Worm (Caenorhabditis elegans) whole organism, L4/young adult: Measurements from ENCODE around the gene srd-8.

Source experiments
- W03F9.2 ChIP-seq: fragments of 150-350 bp; optimal IDR thresholded peaks from 2 replicates; lab custom pipeline; 2014; ENCODE audit warnings: missing biosample characterization, missing genetic modification characterization
- dao-5 ChIP-seq: sonication (generic microtip); optimal IDR thresholded peaks from 2 replicates; lab custom pipeline; 2016; ENCODE audit warnings: missing genotype, missing genetic modification characterization, moderate library complexity, missing compliant biosample characterization
- him-1 ChIP-seq: sonication (generic microtip); optimal IDR thresholded peaks from 2 replicates; lab custom pipeline; 2016; ENCODE audit warnings: missing genotype, missing genetic modification reagents, missing genetic modification characterization, missing compliant biosample characterization

Gene srd-8

ce11 chrIV:5662886-5663285 lies 17.5 kb upstream of the srd-8 start:
- TF ChIP-seq him-1 (tag; lab: Kevin White, UChicago) = no peak
- TF ChIP-seq W03F9.2 (tag; lab: Kevin White, UChicago) = no peak
- no peak for TF ChIP-seq dao-5

DNA sequence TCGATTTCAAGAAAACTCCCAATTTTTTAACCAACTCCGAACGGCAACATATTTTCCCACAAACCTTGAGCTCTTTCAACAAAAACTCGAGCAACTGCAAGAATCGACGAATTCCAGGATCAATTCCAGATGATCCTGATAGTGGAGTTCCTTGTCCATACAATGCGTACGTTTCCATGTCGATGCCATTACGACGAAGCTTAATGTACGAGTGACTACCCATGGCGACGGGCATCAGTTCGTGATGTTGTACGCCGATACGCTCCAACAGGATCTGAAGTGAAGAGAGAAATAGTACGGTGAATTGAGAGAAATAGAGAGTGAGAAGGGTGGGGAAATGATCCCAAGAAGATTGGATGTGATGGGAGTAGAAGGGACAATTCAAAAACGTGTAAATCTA lies 16.7 kb upstream of the srd-8 start:
- TF ChIP-seq him-1 (tag; lab: Kevin White, UChicago) (no peak), W03F9.2 (tag; lab: Kevin White, UChicago) (no peak), dao-5 (no peak)

DNA sequence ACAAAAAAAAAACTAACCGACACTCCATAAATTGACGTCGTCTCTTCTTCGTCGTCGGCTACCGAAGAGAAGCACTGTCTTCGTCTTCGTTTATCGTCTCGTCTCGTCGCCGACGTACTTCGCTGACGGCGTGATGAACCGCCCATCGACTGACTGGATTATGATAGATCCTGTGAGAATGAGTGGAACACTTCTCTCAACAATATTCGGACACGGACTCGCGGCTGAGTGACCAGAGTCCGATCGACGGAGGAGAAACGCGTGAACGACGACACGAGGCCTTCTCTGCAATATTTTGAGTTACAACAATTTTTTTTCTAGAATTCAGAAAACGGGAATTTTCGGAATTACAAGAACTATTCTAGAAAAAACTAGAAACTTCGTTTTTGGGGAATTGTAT lies 14.8 kb upstream of the srd-8 start, which contains the start of gene skn-1:
Gene skn-1 (minus strand): TSS at position 146 of the 400 bp plus-strand sequence.
- TF ChIP-seq him-1 (tag; lab: Kevin White, UChicago) (no peak), W03F9.2 (tag; lab: Kevin White, UChicago) (no peak), dao-5 (no peak)

DNA sequence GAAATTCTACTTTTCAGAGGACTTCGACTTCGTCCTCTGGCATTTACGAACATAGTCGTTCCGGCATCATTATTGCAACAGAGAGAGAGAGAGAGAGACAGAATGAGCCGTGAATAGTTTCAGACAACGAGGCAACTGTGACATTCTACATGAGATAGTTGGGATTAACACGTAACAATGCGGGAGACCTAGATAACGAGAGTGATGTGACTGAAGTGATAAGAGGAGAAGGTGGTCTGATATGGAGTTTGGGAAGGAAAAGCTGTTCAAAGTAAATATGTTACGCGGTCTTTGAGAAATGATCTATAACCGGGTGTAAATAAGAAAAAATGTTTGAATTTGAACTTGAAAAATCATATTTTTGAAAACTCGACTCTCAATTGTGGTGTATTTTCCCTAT lies 14.0 kb upstream of the srd-8 start:
- TF ChIP-seq him-1 (tag; lab: Kevin White, UChicago) = no peak
- no peak for TF ChIP-seq dao-5
- no peak for TF ChIP-seq W03F9.2 (tag; lab: Kevin White, UChicago)

ce11 chrIV:5658897-5659296 lies 13.5 kb upstream of the srd-8 start:
- TF ChIP-seq dao-5 (no peak), W03F9.2 (tag; lab: Kevin White, UChicago) (no peak), him-1 (tag; lab: Kevin White, UChicago) (no peak)

ce11 chrIV:5658225-5658624 lies 12.8 kb upstream of the srd-8 start:
- TF ChIP-seq him-1 (tag; lab: Kevin White, UChicago) (no peak), dao-5 (no peak), W03F9.2 (tag; lab: Kevin White, UChicago) (no peak)

ce11 chrIV:5657126-5657666 lies 11.8 kb upstream of the srd-8 start:
- TF ChIP-seq him-1 (tag; lab: Kevin White, UChicago) = no peak
- no peak for TF ChIP-seq W03F9.2 (tag; lab: Kevin White, UChicago)
- no peak for TF ChIP-seq dao-5

DNA sequence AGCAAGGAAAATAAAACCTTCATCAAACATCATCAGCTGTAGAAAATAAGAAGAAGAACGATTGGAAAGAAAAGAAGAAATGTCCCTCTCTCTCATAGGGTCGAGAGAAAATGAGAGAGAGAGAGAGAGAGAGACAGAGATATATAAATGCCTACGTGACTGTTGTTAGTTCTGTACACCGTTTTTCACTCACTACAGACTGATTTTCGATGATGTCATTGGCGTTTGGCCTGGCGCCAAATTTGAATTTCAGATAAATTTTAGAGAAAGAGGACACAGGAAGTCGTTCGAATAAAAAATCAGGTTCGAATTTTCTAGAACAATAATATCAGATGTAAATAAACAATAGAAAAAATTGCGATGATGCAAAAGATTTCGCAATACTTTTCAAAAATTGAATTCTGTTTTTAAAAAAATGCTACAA lies 10.6 kb upstream of the srd-8 start:
- TF ChIP-seq dao-5 = no peak
- TF ChIP-seq W03F9.2 (tag; lab: Kevin White, UChicago) = no peak
- TF ChIP-seq him-1 (tag; lab: Kevin White, UChicago) = no peak

DNA sequence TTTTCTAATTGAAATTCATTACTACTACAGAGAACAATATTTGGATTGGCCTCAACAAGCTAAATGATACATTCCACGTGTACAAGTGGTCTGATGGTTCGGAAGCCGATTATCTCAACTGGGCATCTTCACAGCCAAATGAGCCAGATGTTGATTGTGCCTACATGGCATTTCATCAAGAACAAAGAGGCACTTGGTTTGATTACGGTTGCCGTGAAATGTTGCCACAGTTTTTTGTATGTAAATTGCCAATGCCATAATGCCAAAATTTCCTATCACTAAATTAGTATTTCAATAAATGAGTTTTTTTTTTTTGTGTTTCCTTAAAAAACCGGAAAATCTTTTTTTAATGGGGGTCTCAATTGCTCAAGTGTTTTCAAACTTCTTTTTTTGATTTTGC lies 9.3 kb upstream of the srd-8 start:
- TF ChIP-seq him-1 (tag; lab: Kevin White, UChicago) (no peak), W03F9.2 (tag; lab: Kevin White, UChicago) (no peak), dao-5 (no peak)

- TF ChIP-seq dao-5 (no peak), W03F9.2 (tag; lab: Kevin White, UChicago) (no peak), him-1 (tag; lab: Kevin White, UChicago) (no peak)
Measured at ce11 chrIV:5654203-5654602, 8.8 kb upstream of the srd-8 start.

DNA sequence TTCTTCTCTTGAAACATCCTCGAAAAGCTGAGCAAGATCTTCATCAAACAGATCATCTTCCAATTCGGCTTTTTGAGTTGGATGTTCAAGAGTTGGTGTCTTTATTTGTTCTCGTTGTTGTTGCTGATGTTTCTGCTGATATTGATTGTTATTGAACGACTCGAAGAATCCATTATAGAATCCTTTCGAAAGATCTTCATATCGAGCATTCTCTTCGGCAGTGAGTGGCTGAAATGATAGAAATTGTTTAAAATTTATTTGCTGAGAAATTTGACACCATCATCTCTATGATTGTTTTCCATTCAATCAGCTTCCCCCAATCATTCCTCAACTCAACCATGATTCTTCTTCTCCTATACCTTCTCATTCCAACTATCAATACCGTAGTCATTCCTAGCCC lies 8.2 kb upstream of the srd-8 start, which contains the start of gene clec-178:
Gene clec-178 (plus strand): TSS at position 301 of the 400 bp plus-strand sequence.
- TF ChIP-seq dao-5 (no peak), W03F9.2 (tag; lab: Kevin White, UChicago) (no peak), him-1 (tag; lab: Kevin White, UChicago) (no peak)

- TF ChIP-seq him-1 (tag; lab: Kevin White, UChicago) = no peak
- no peak for TF ChIP-seq W03F9.2 (tag; lab: Kevin White, UChicago)
- TF ChIP-seq dao-5 = no peak
Measured at ce11 chrIV:5652811-5653483, 7.5 kb upstream of the srd-8 start.

DNA sequence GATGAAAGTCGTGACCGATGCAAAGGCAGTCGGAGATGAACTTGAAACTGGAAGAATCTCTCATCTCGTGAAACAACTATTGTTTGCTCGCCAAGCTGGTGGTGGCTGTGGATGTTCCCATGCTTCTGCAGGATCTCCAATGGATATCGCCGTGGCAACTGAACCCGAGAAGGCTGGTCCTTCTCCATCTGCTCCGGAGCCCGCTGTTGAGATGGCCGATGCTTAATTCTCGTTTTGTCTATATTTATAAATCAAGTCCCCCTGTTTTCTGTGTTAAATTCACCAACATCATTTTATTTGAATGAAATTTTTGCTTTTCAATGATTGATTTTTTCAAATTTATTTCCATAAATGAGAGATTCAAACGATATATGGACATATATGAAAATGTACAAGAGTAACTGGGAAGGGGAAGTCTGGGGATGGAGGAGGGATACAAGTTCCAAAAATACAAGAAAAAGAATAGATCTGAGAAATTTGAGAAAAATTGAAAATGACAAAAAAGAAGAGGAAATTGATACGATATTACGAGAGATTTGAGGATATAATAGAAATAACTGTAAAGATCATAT lies 5.4 kb upstream of the srd-8 start:
- TF ChIP-seq him-1 (tag; lab: Kevin White, UChicago) (no peak), W03F9.2 (tag; lab: Kevin White, UChicago) (no peak), dao-5 (no peak)

- TF ChIP-seq dao-5 (no peak), him-1 (tag; lab: Kevin White, UChicago) (no peak), W03F9.2 (tag; lab: Kevin White, UChicago) (no peak)
Measured at ce11 chrIV:5649073-5649583, 3.7 kb upstream of the srd-8 start, which contains the start of gene csn-5. TSS of gene csn-5 (plus strand) at chrIV:5649533.
